Worm (Caenorhabditis elegans): ENCODE results near the gene istr-1.

DNA sequence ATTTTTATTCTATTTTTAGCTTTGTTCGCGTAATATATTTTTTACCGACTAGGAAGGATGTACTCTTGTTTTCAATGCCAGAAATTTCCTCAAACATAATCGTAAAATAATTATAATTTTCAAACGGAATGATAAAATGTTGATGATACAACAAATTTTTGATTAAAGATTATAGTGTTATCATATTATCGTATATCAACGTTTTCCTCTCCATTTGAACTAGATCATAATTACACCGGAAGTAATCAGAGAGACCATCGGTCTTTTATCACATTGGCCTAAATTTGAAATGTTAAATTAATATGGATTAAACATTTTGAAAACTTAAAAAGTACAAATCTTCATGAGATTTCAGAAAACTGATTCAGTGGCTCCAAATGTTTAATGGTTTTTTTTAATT lies 35.1 kb downstream of the istr-1 start:
- TF ChIP-seq nhr-43 (tag; optimal IDR thresholded peaks at IDR 0.05; ENCODE audit: poor library complexity, severe bottlenecking) (no peak), ceh-16 (tag; optimal IDR thresholded peaks at IDR 0.05) (no peak), ztf-4 (tag; optimal IDR thresholded peaks at IDR 0.05) (no peak), lin-39 (tag; optimal IDR thresholded peaks at IDR 0.05) (no peak)
